Fruit fly (Drosophila melanogaster) whole organism, embryonic: ENCODE data around the gene CG10845.

Experiments used
- B-H1 ChIP-seq: fragments of 200-800 bp; sonication (Bioruptor generic); IDR thresholded peaks from 3 replicates; pipeline ENCODE4 v1.3.6; 2022; ENCODE audit warnings: missing biosample characterization, missing genetic modification characterization
- Bteb2 ChIP-seq: fragments of 200-800 bp; sonication (Bioruptor generic); optimal IDR thresholded peaks from 2 replicates; lab custom pipeline; 2016; ENCODE audit warnings: missing biosample characterization, missing genetic modification characterization
- CG10274 ChIP-seq: fragments of 200-800 bp; sonication (Bioruptor generic); optimal IDR thresholded peaks from 3 replicates; lab custom pipeline; 2017; ENCODE audit warnings: missing biosample characterization, mild to moderate bottlenecking, missing genetic modification characterization
- CG10321 ChIP-seq: fragments of 200-800 bp; sonication (Bioruptor generic); IDR thresholded peaks from 2 replicates; pipeline ENCODE4 v1.3.6; 2022; ENCODE audit warnings: missing biosample characterization, missing genetic modification characterization
- CG11560 ChIP-seq: fragments of 200-800 bp; sonication (Bioruptor generic); IDR thresholded peaks from 3 replicates; pipeline ENCODE4 v1.3.6; 2022; ENCODE audit warnings: missing biosample characterization, missing genetic modification characterization
- CG12104 ChIP-seq: fragments of 200-800 bp; sonication (Bioruptor generic); optimal IDR thresholded peaks from 3 replicates; lab custom pipeline; 2016; ENCODE audit warnings: missing biosample characterization, missing genetic modification characterization
- CG17359 ChIP-seq: fragments of 200-800 bp; sonication (Bioruptor generic); optimal IDR thresholded peaks from 3 replicates; lab custom pipeline; 2018; ENCODE audit warnings: missing biosample characterization, mild to moderate bottlenecking, missing genetic modification characterization, moderate library complexity
- CG17361 ChIP-seq: fragments of 200-800 bp; sonication (Bioruptor generic); IDR thresholded peaks from 3 replicates; pipeline ENCODE4 v1.3.6; 2022; ENCODE audit warnings: missing biosample characterization, missing genetic modification characterization
- CG17912 ChIP-seq: fragments of 200-800 bp; sonication (Bioruptor generic); optimal IDR thresholded peaks from 2 replicates; lab custom pipeline; 2018; ENCODE audit warnings: missing biosample characterization, mild to moderate bottlenecking, missing genetic modification characterization
- CG1792 ChIP-seq: fragments of 200-800 bp; sonication (Bioruptor generic); optimal IDR thresholded peaks from 2 replicates; lab custom pipeline; 2016; ENCODE audit warnings: missing biosample characterization, missing genetic modification characterization
- CG2120 ChIP-seq: fragments of 200-800 bp; sonication (Bioruptor generic); optimal IDR thresholded peaks from 3 replicates; lab custom pipeline; 2016; ENCODE audit warnings: missing biosample characterization, missing genetic modification characterization
- CG32767 ChIP-seq: fragments of 200-800 bp; sonication (Bioruptor generic); IDR thresholded peaks from 2 replicates; pipeline ENCODE4 v1.3.6; 2022; ENCODE audit warnings: missing biosample characterization, missing genetic modification characterization
- CG4404 ChIP-seq: fragments of 200-800 bp; sonication (Bioruptor generic); IDR thresholded peaks from 2 replicates; pipeline ENCODE4 v1.3.6; 2022; ENCODE audit warnings: missing biosample characterization, missing genetic modification characterization
- CG6689 ChIP-seq: fragments of 200-800 bp; sonication (Bioruptor generic); IDR thresholded peaks from 2 replicates; pipeline ENCODE4 v1.3.6; 2022; ENCODE audit warnings: missing biosample characterization, missing genetic modification characterization
- CG8281 ChIP-seq: fragments of 200-800 bp; sonication (Bioruptor generic); optimal IDR thresholded peaks from 2 replicates; lab custom pipeline; 2018; ENCODE audit warnings: missing biosample characterization, mild to moderate bottlenecking, missing genetic modification characterization, moderate library complexity
- CG8924 ChIP-seq: fragments of 200-800 bp; optimal IDR thresholded peaks from 3 replicates; lab custom pipeline; 2019; ENCODE audit warnings: missing biosample characterization, mild to moderate bottlenecking, missing genetic modification characterization, moderate library complexity
- Chrac-16 ChIP-seq: fragments of 200-800 bp; sonication (Bioruptor generic); optimal IDR thresholded peaks from 3 replicates; lab custom pipeline; 2016; ENCODE audit warnings: missing biosample characterization, missing genetic modification characterization
- Dip3 ChIP-seq: fragments of 200-800 bp; sonication (Bioruptor generic); optimal IDR thresholded peaks from 3 replicates; lab custom pipeline; 2016; ENCODE audit warnings: missing biosample characterization, missing genetic modification characterization
- H15 ChIP-seq: fragments of 200-800 bp; sonication (Bioruptor generic); IDR thresholded peaks from 3 replicates; pipeline ENCODE4 v1.3.6; 2022; ENCODE audit warnings: missing biosample characterization, missing genetic modification characterization
- Hmr ChIP-seq: fragments of 200-800 bp; sonication (Bioruptor generic); optimal IDR thresholded peaks from 3 replicates; lab custom pipeline; 2017; ENCODE audit warnings: mild to moderate bottlenecking, missing biosample characterization, missing genetic modification reagents, missing genetic modification characterization
- Hr3 ChIP-seq: fragments of 200-800 bp; sonication (Bioruptor generic); optimal IDR thresholded peaks from 3 replicates; lab custom pipeline; 2016; ENCODE audit warnings: missing biosample characterization, missing genetic modification characterization
- Hr51 ChIP-seq, 2 experiments: fragments of 200-800 bp; sonication (Bioruptor generic); optimal IDR thresholded peaks; 2 replicates in 1 of 2; 3 replicates in 1 of 2; lab custom pipeline; 2016 to 2018; ENCODE audit warnings: missing biosample characterization in 2 of 2, missing genetic modification characterization in 2 of 2, mild to moderate bottlenecking in 1 of 2, moderate library complexity in 1 of 2
- Lpt ChIP-seq: fragments of >200 bp; optimal IDR thresholded peaks from 2 replicates; lab custom pipeline; 2018; ENCODE audit warnings: missing biosample characterization, missing genetic modification characterization
- Med ChIP-seq: fragments of 200-800 bp; sonication (Bioruptor generic); peaks from one replicate; lab custom pipeline; 2016; ENCODE audit warnings: missing biosample characterization, missing genetic modification characterization, mild to moderate bottlenecking, inconsistent platforms, moderate library complexity
- Myb ChIP-seq: fragments of 200-800 bp; sonication (Bioruptor generic); optimal IDR thresholded peaks from 2 replicates; lab custom pipeline; 2016; ENCODE audit warnings: missing biosample characterization, missing genetic modification characterization
- Neu2 ChIP-seq: fragments of 200-800 bp; sonication (Bioruptor generic); optimal IDR thresholded peaks from 3 replicates; lab custom pipeline; 2016; ENCODE audit warnings: missing biosample characterization, missing genetic modification characterization, borderline replicate concordance
- Nf-YB ChIP-seq: fragments of 200-800 bp; sonication (Bioruptor generic); optimal IDR thresholded peaks from 3 replicates; lab custom pipeline; 2019; ENCODE audit warnings: missing biosample characterization, mild to moderate bottlenecking, missing genetic modification characterization, moderate library complexity
- Stat92E ChIP-seq, 3 experiments: fragments of >200 bp in 2 of 3; fragments of 200-800 bp in 1 of 3; sonication (Bioruptor generic) in 1 of 3; optimal IDR thresholded peaks; 2 replicates each; lab custom pipeline; 2017 to 2019; ENCODE audit warnings: missing biosample characterization in 3 of 3, missing genetic modification characterization in 3 of 3, mild to moderate bottlenecking in 1 of 3, moderate library complexity in 1 of 3
- TFAM ChIP-seq: fragments of 200-800 bp; sonication (Bioruptor generic); optimal IDR thresholded peaks from 2 replicates; lab custom pipeline; 2017; ENCODE audit warnings: missing biosample characterization, missing genetic modification characterization, inconsistent platforms
- Tbp ChIP-seq: fragments of >200 bp; optimal IDR thresholded peaks from 2 replicates; lab custom pipeline; 2018; ENCODE audit warnings: missing biosample characterization, missing genetic modification characterization
- Trl ChIP-seq, 3 experiments: fragments of >200 bp in 2 of 3; fragments of 200-800 bp in 1 of 3; sonication (Bioruptor generic) in 1 of 3; optimal IDR thresholded peaks; 2 replicates in 1 of 3; 3 replicates in 2 of 3; lab custom pipeline; 2016 to 2017; ENCODE audit warnings: missing biosample characterization in 1 of 3, missing genetic modification characterization in 1 of 3
- YL-1 ChIP-seq: fragments of 200-800 bp; sonication (Bioruptor generic); optimal IDR thresholded peaks from 3 replicates; lab custom pipeline; 2017; ENCODE audit warnings: missing biosample characterization, mild to moderate bottlenecking, missing genetic modification characterization
- al ChIP-seq: fragments of 200-800 bp; sonication (Bioruptor generic); IDR thresholded peaks from 2 replicates; pipeline ENCODE4 v1.3.6; 2022; ENCODE audit warnings: missing biosample characterization, missing genetic modification characterization
- ato ChIP-seq: fragments of 200-800 bp; sonication (Bioruptor generic); IDR thresholded peaks from 2 replicates; pipeline ENCODE4 v1.3.6; 2022; ENCODE audit warnings: missing biosample characterization, missing genetic modification characterization; ENCODE audit not compliant: partially characterized antibody
- cg ChIP-seq: fragments of 200-800 bp; sonication (Bioruptor generic); optimal IDR thresholded peaks from 3 replicates; lab custom pipeline; 2019; ENCODE audit warnings: missing biosample characterization, mild to moderate bottlenecking, missing genetic modification characterization, moderate library complexity
- dmrt99B ChIP-seq: fragments of 200-800 bp; sonication (Bioruptor generic); optimal IDR thresholded peaks from 2 replicates; lab custom pipeline; 2018; ENCODE audit warnings: missing biosample characterization, mild to moderate bottlenecking, missing genetic modification characterization, moderate library complexity
- eve ChIP-seq, 2 experiments: fragments of >200 bp; optimal IDR thresholded peaks; 2 replicates each; lab custom pipeline; 2017; ENCODE audit warnings: missing biosample characterization in 2 of 2, missing genetic modification characterization in 2 of 2
- gcm ChIP-seq: fragments of 200-800 bp; sonication (Bioruptor generic); optimal IDR thresholded peaks from 2 replicates; lab custom pipeline; 2019; ENCODE audit warnings: missing biosample characterization, mild to moderate bottlenecking, missing genetic modification characterization, moderate library complexity
- gcm2 ChIP-seq: fragments of 200-800 bp; sonication (Bioruptor generic); optimal IDR thresholded peaks from 2 replicates; lab custom pipeline; 2016; ENCODE audit warnings: missing biosample characterization, missing genetic modification characterization
- ind ChIP-seq: fragments of 200-800 bp; sonication (Bioruptor generic); optimal IDR thresholded peaks from 3 replicates; lab custom pipeline; 2016; ENCODE audit warnings: missing biosample characterization, missing genetic modification characterization
- mirr ChIP-seq: fragments of 200-800 bp; sonication (Bioruptor generic); optimal IDR thresholded peaks from 3 replicates; lab custom pipeline; 2018; ENCODE audit warnings: missing biosample characterization, mild to moderate bottlenecking, missing genetic modification characterization
- onecut ChIP-seq: fragments of 200-800 bp; sonication (Bioruptor generic); IDR thresholded peaks from 2 replicates; pipeline ENCODE4 v1.3.6; 2022; ENCODE audit warnings: missing biosample characterization, missing genetic modification characterization
- pros ChIP-seq: fragments of 200-800 bp; sonication (Bioruptor generic); optimal IDR thresholded peaks from 3 replicates; lab custom pipeline; 2019; ENCODE audit warnings: missing biosample characterization, mild to moderate bottlenecking, missing genetic modification characterization, moderate library complexity
- row ChIP-seq: fragments of 200-800 bp; sonication (Bioruptor generic); IDR thresholded peaks from 3 replicates; pipeline ENCODE4 v1.3.6; 2022; ENCODE audit warnings: missing biosample characterization, missing genetic modification characterization
- schlank ChIP-seq: fragments of 200-800 bp; sonication (Bioruptor generic); optimal IDR thresholded peaks from 2 replicates; lab custom pipeline; 2018; ENCODE audit warnings: missing biosample characterization, mild to moderate bottlenecking, missing genetic modification characterization
- sens ChIP-seq: fragments of 200-800 bp; sonication (Bioruptor generic); peaks from one replicate; lab custom pipeline; 2016; ENCODE audit warnings: missing biosample characterization, missing genetic modification characterization
- shn ChIP-seq: fragments of 200-800 bp; sonication (Bioruptor generic); optimal IDR thresholded peaks from 3 replicates; lab custom pipeline; 2016; ENCODE audit warnings: missing biosample characterization, missing genetic modification characterization
- sisA ChIP-seq: fragments of 200-800 bp; sonication (Bioruptor generic); IDR thresholded peaks from 2 replicates; pipeline ENCODE4 v1.3.6; 2022; ENCODE audit warnings: missing biosample characterization, missing genetic modification characterization
- so ChIP-seq: fragments of 200-800 bp; sonication (Bioruptor generic); IDR thresholded peaks from 3 replicates; pipeline ENCODE4 v1.3.6; 2022; ENCODE audit warnings: missing biosample characterization, missing genetic modification characterization

The CG10845 gene

DNA sequence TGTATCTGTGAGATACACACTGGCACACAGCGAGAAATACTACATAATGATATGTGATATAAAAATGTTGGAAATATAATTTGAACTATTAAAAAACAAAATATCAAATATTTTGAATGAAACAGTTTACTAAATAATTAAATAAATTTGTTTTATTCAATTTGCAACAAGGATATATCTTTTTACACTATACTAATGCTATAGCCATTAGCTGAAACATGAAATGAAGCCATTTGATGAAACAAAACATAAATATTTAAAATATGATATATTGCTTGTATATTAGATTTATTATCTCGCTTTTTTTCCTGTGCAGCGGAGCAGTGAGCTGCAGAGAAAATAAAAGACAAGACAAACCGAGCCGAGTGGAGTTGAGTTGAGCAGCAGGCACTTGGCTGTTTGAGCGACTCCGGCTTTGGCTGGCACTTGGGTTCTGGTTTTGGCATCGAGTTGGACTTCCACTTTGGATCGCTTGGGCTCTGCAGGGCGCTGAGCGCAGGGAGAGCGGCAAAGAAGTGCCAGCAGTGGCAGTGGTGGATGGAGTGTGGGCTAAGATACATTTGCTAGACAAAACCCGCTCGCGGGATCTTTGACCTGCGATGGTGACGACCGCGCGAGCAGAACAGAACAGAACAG is 7.5 kb upstream of the CG10845 start (continued):
- TF ChIP-seq onecut (GFP tag; lab: Robert Waterston, UW) (peak; percentile 44), CG17359 (tag; lab: Kevin White, UChicago) (peak; percentile 85), pros (peak; percentile 47), H15 (GFP tag; lab: Robert Waterston, UW) (peak; percentile 28; the same call in 1 of the 3 replicates), Hmr (GFP tag; lab: Kevin White, UChicago) (peak; percentile 66), CG10321 (GFP tag; lab: Robert Waterston, UW) (peak; percentile 16; the same call in 1 of the 2 replicates), CG4404 (GFP tag; lab: Robert Waterston, UW) (peak; percentile 71), ato (GFP tag; lab: Robert Waterston, UW) (0 out of 2 replicates have a peak, but pooled peaks have one; percentile 13), Bteb2 (no peak), eve (GFP tag; optimal IDR thresholded peaks at IDR 0.05; lab: Kevin White, UChicago) (no peak), Nf-YB (peak; percentile 71), B-H1 (GFP tag; lab: Robert Waterston, UW) (peak; percentile 39; the same call in 2 of the 3 replicates), ind (GFP tag; lab: Kevin White, UChicago) (peak; percentile 74), TFAM (peak; percentile 58), CG2120 (GFP tag; lab: Kevin White, UChicago) (peak; percentile 18), Hr51 (GFP tag; optimal IDR thresholded peaks at IDR 0.05; lab: Kevin White, UChicago) (peak in 1 of 2 experiments; percentile 86), sens (peak; percentile 59), CG32767 (GFP tag; lab: Robert Waterston, UW) (peak; percentile 84), Chrac-16 (GFP tag; lab: Kevin White, UChicago) (peak; percentile 49), CG17912 (no peak), CG17361 (peak; percentile 98), Lpt (GFP tag; lab: Kevin White, UChicago) (no peak), cg (GFP tag; lab: Kevin White, UChicago) (no peak), Myb (no peak), CG6689 (GFP tag; lab: Robert Waterston, UW) (peak; percentile 86), schlank (tag; lab: Kevin White, UChicago) (no peak), CG8281 (peak; percentile 58), CG11560 (tag; lab: Robert Waterston, UW) (0 out of 3 replicates have a peak, but pooled peaks have one; percentile 42), Hr3 (GFP tag; lab: Kevin White, UChicago) (peak; percentile 72), gcm (GFP tag; lab: Kevin White, UChicago) (peak; percentile 88), Trl (optimal IDR thresholded peaks at IDR 0.05; lab: Kevin White, UChicago) (peak in 1 of 2 experiments; percentile 30), Trl (GFP tag; optimal IDR thresholded peaks at IDR 0.05; lab: Kevin White, UChicago) (no peak), so (GFP tag; lab: Robert Waterston, UW) (peak; percentile 60; the same call in 2 of the 3 replicates), Med (GFP tag; lab: Kevin White, UChicago) (peak; percentile 58), CG10274 (peak; percentile 2), CG8924 (tag; lab: Kevin White, UChicago) (peak; percentile 94), al (GFP tag; lab: Robert Waterston, UW) (peak; percentile 51; the same call in 1 of the 2 replicates), Tbp (GFP tag; lab: Kevin White, UChicago) (no peak), gcm2 (no peak), Neu2 (GFP tag; lab: Kevin White, UChicago) (no peak), Stat92E (GFP tag; optimal IDR thresholded peaks at IDR 0.05; lab: Kevin White, UChicago) (peak in 1 of 3 experiments; percentile 38), mirr (no peak), YL-1 (GFP tag; lab: Kevin White, UChicago) (no peak), row (GFP tag; lab: Robert Waterston, UW) (peak; percentile 78), dmrt99B (tag; lab: Kevin White, UChicago) (peak; percentile 92), sisA (peak; percentile 68), CG1792 (no peak), CG12104 (peak; percentile 68), shn (GFP tag; lab: Kevin White, UChicago) (no peak), Dip3 (GFP tag; lab: Kevin White, UChicago) (no peak)
